Fruit fly (Drosophila melanogaster): ENCODE measurements around the gene CG6621.

dm6 chr3R:10870561-10870960 lies 22.8 kb downstream of the CG6621 start:
- TF ChIP-seq psq (optimal IDR thresholded peaks at IDR 0.05) (no peak), CG8478 (optimal IDR thresholded peaks at IDR 0.05) (no peak), usp (GFP tag; optimal IDR thresholded peaks at IDR 0.05) (no peak), Dll (optimal IDR thresholded peaks at IDR 0.05) (no peak), pan (optimal IDR thresholded peaks at IDR 0.05) (no peak), EcR (GFP tag; optimal IDR thresholded peaks at IDR 0.05) (no peak)

Measured in whole organism.